Fruit fly (Drosophila melanogaster) whole organism, embryonic: ENCODE results near the gene bma.

Experiments used
- Abd-B ChIP-seq: fragments of 200-800 bp; sonication (Bioruptor generic); optimal IDR thresholded peaks from 2 replicates; lab custom pipeline; 2018; ENCODE audit warnings: missing biosample characterization, mild to moderate bottlenecking, missing genetic modification characterization, moderate library complexity
- Aef1 ChIP-seq: fragments of 200-800 bp; sonication (Bioruptor generic); IDR thresholded peaks from 3 replicates; pipeline ENCODE4 v1.3.6; 2022; ENCODE audit warnings: missing biosample characterization, missing genetic modification characterization
- Atf-2 ChIP-seq: fragments of 200-800 bp; sonication (Bioruptor generic); optimal IDR thresholded peaks from 2 replicates; lab custom pipeline; 2016; ENCODE audit warnings: missing biosample characterization, missing genetic modification characterization
- CG11085 ChIP-seq: fragments of 200-800 bp; sonication (Bioruptor generic); IDR thresholded peaks from 2 replicates; pipeline ENCODE4 v1.3.6; 2022; ENCODE audit warnings: missing biosample characterization, missing genetic modification characterization
- CG12236 ChIP-seq: fragments of 200-800 bp; sonication (Bioruptor generic); optimal IDR thresholded peaks from 2 replicates; lab custom pipeline; 2016; ENCODE audit warnings: missing biosample characterization, missing genetic modification characterization
- CG13123 ChIP-seq: fragments of 200-800 bp; sonication (Bioruptor generic); optimal IDR thresholded peaks from 2 replicates; lab custom pipeline; 2016; ENCODE audit warnings: missing biosample characterization, missing genetic modification characterization
- CG13296 ChIP-seq: fragments of 200-800 bp; sonication (Bioruptor generic); optimal IDR thresholded peaks from 3 replicates; lab custom pipeline; 2018; ENCODE audit warnings: missing biosample characterization, mild to moderate bottlenecking, missing genetic modification characterization
- CG13424 ChIP-seq: fragments of 200-800 bp; sonication (Bioruptor generic); optimal IDR thresholded peaks from 2 replicates; lab custom pipeline; 2019; ENCODE audit warnings: missing biosample characterization, mild to moderate bottlenecking, missing genetic modification characterization, moderate library complexity
- CG13624 ChIP-seq: fragments of 200-800 bp; sonication (Bioruptor generic); optimal IDR thresholded peaks from 2 replicates; lab custom pipeline; 2016; ENCODE audit warnings: missing biosample characterization, missing genetic modification characterization
- CG14441 ChIP-seq: fragments of 200-800 bp; sonication (Bioruptor generic); IDR thresholded peaks from 2 replicates; pipeline ENCODE4 v1.3.6; 2022; ENCODE audit warnings: missing biosample characterization, missing genetic modification characterization
- CG14710 ChIP-seq: fragments of 200-800 bp; sonication (Bioruptor generic); optimal IDR thresholded peaks from 3 replicates; lab custom pipeline; 2019; ENCODE audit warnings: missing biosample characterization, mild to moderate bottlenecking, missing genetic modification characterization, moderate library complexity
- CG16779 ChIP-seq: fragments of 200-800 bp; sonication (Bioruptor generic); IDR thresholded peaks from 2 replicates; pipeline ENCODE4 v1.3.6; 2022; ENCODE audit warnings: missing biosample characterization, missing genetic modification characterization
- CG17359 ChIP-seq: fragments of 200-800 bp; sonication (Bioruptor generic); optimal IDR thresholded peaks from 3 replicates; lab custom pipeline; 2018; ENCODE audit warnings: missing biosample characterization, mild to moderate bottlenecking, missing genetic modification characterization, moderate library complexity
- CG18476 ChIP-seq: fragments of 200-800 bp; sonication (Bioruptor generic); optimal IDR thresholded peaks from 2 replicates; lab custom pipeline; 2016; ENCODE audit warnings: missing biosample characterization, mild to moderate bottlenecking, missing genetic modification characterization
- CG18599 ChIP-seq: fragments of 200-800 bp; sonication (Bioruptor generic); optimal IDR thresholded peaks from 3 replicates; lab custom pipeline; 2017; ENCODE audit warnings: missing biosample characterization, missing genetic modification characterization, mild to moderate bottlenecking, moderate library complexity, missing genetic modification reagents
- CG2202 ChIP-seq: fragments of 200-800 bp; sonication (Bioruptor generic); optimal IDR thresholded peaks from 2 replicates; lab custom pipeline; 2018; ENCODE audit warnings: missing biosample characterization, mild to moderate bottlenecking, missing genetic modification characterization
- CG2678 ChIP-seq: fragments of 200-800 bp; sonication (Bioruptor generic); optimal IDR thresholded peaks from 3 replicates; lab custom pipeline; 2019; ENCODE audit warnings: missing biosample characterization, mild to moderate bottlenecking, missing genetic modification characterization, moderate library complexity
- CG2712 ChIP-seq: fragments of 200-800 bp; optimal IDR thresholded peaks from 3 replicates; lab custom pipeline; 2019; ENCODE audit warnings: missing biosample characterization, mild to moderate bottlenecking, missing genetic modification characterization, moderate library complexity
- CG30431 ChIP-seq: fragments of 200-800 bp; sonication (Bioruptor generic); optimal IDR thresholded peaks from 2 replicates; lab custom pipeline; 2017; ENCODE audit warnings: missing biosample characterization, missing genetic modification characterization
- CG3281 ChIP-seq: fragments of 200-800 bp; sonication (Bioruptor generic); optimal IDR thresholded peaks from 3 replicates; lab custom pipeline; 2017; ENCODE audit warnings: missing biosample characterization, mild to moderate bottlenecking, missing genetic modification characterization
- CG4282 ChIP-seq: fragments of 200-800 bp; sonication (Bioruptor generic); optimal IDR thresholded peaks from 2 replicates; lab custom pipeline; 2016; ENCODE audit warnings: missing biosample characterization, missing genetic modification characterization
- CG7271 ChIP-seq: fragments of 200-800 bp; sonication (Bioruptor generic); optimal IDR thresholded peaks from 2 replicates; lab custom pipeline; 2018; ENCODE audit warnings: missing biosample characterization, mild to moderate bottlenecking, missing genetic modification characterization, moderate library complexity
- CG7357 ChIP-seq: fragments of 200-800 bp; sonication (Bioruptor generic); IDR thresholded peaks from 3 replicates; pipeline ENCODE4 v1.3.6; 2022; ENCODE audit warnings: missing biosample characterization, missing genetic modification characterization
- CG7786 ChIP-seq: fragments of 200-800 bp; sonication (Bioruptor generic); optimal IDR thresholded peaks from 2 replicates; lab custom pipeline; 2016; ENCODE audit warnings: missing biosample characterization, missing genetic modification characterization
- CG7963 ChIP-seq: fragments of 200-800 bp; sonication (Bioruptor generic); IDR thresholded peaks from 3 replicates; pipeline ENCODE4 v1.3.6; 2022; ENCODE audit warnings: missing biosample characterization, missing genetic modification characterization; ENCODE audit not compliant: partially characterized antibody
- CG8924 ChIP-seq: fragments of 200-800 bp; optimal IDR thresholded peaks from 3 replicates; lab custom pipeline; 2019; ENCODE audit warnings: missing biosample characterization, mild to moderate bottlenecking, missing genetic modification characterization, moderate library complexity
- CG9797 ChIP-seq: fragments of 200-800 bp; sonication (Bioruptor generic); optimal IDR thresholded peaks from 3 replicates; lab custom pipeline; 2018; ENCODE audit warnings: missing biosample characterization, mild to moderate bottlenecking, missing genetic modification characterization
- Dek ChIP-seq: fragments of 200-800 bp; sonication (Bioruptor generic); optimal IDR thresholded peaks from 3 replicates; lab custom pipeline; 2019; ENCODE audit warnings: missing biosample characterization, mild to moderate bottlenecking, missing genetic modification characterization, moderate library complexity
- Drgx ChIP-seq: fragments of 200-800 bp; sonication (Bioruptor generic); IDR thresholded peaks from 2 replicates; pipeline ENCODE4 v1.3.6; 2022; ENCODE audit warnings: missing biosample characterization, missing genetic modification characterization
- Ets97D ChIP-seq: fragments of 200-800 bp; sonication (Bioruptor generic); optimal IDR thresholded peaks from 3 replicates; lab custom pipeline; 2016; ENCODE audit warnings: missing biosample characterization, missing genetic modification characterization
- Fer2 ChIP-seq: fragments of 200-800 bp; sonication (Bioruptor generic); optimal IDR thresholded peaks from 2 replicates; lab custom pipeline; 2018; ENCODE audit warnings: missing biosample characterization, mild to moderate bottlenecking, missing genetic modification characterization, moderate library complexity
- Hr78 ChIP-seq, 2 experiments: fragments of 200-800 bp in 1 of 2; fragments of >200 bp in 1 of 2; sonication (Bioruptor generic) in 1 of 2; optimal IDR thresholded peaks; 2 replicates each; lab custom pipeline; 2017 to 2019; ENCODE audit warnings: missing biosample characterization in 2 of 2, missing genetic modification characterization in 2 of 2, mild to moderate bottlenecking in 1 of 2, moderate library complexity in 1 of 2
- MTF-1 ChIP-seq: fragments of 200-800 bp; sonication (Bioruptor generic); optimal IDR thresholded peaks from 2 replicates; lab custom pipeline; 2018; ENCODE audit warnings: missing biosample characterization, mild to moderate bottlenecking, missing genetic modification characterization, borderline replicate concordance
- Mrtf ChIP-seq: fragments of 200-800 bp; sonication (Bioruptor generic); IDR thresholded peaks from 3 replicates; pipeline ENCODE4 v1.3.6; 2022; ENCODE audit warnings: missing biosample characterization, missing genetic modification characterization
- Neu2 ChIP-seq: fragments of 200-800 bp; sonication (Bioruptor generic); optimal IDR thresholded peaks from 3 replicates; lab custom pipeline; 2016; ENCODE audit warnings: missing biosample characterization, missing genetic modification characterization, borderline replicate concordance
- Six4 ChIP-seq: fragments of 200-800 bp; sonication (Bioruptor generic); optimal IDR thresholded peaks from 2 replicates; lab custom pipeline; 2016; ENCODE audit warnings: missing biosample characterization, missing genetic modification characterization
- Tbp ChIP-seq: fragments of >200 bp; optimal IDR thresholded peaks from 2 replicates; lab custom pipeline; 2018; ENCODE audit warnings: missing biosample characterization, missing genetic modification characterization
- ara ChIP-seq: fragments of 200-800 bp; sonication (Bioruptor generic); IDR thresholded peaks from 2 replicates; pipeline ENCODE4 v1.3.6; 2022; ENCODE audit warnings: missing biosample characterization, missing genetic modification characterization
- dmrt99B ChIP-seq: fragments of 200-800 bp; sonication (Bioruptor generic); optimal IDR thresholded peaks from 2 replicates; lab custom pipeline; 2018; ENCODE audit warnings: missing biosample characterization, mild to moderate bottlenecking, missing genetic modification characterization, moderate library complexity
- dpn ChIP-seq, 2 experiments: fragments of 200-800 bp; sonication (Bioruptor generic); optimal IDR thresholded peaks; 3 replicates each; lab custom pipeline; 2016; ENCODE audit warnings: missing biosample characterization in 2 of 2, missing genetic modification characterization in 2 of 2
- esg ChIP-seq: fragments of 200-800 bp; sonication (Bioruptor generic); conservative IDR thresholded peaks from 2 replicates; pipeline ENCODE4 v1.3.6; 2022; ENCODE audit warnings: missing biosample characterization, missing genetic modification characterization
- fu2 ChIP-seq: fragments of 200-800 bp; sonication (Bioruptor generic); optimal IDR thresholded peaks from 2 replicates; lab custom pipeline; 2016; ENCODE audit warnings: missing biosample characterization, missing genetic modification characterization
- gem ChIP-seq: fragments of 200-800 bp; sonication (Bioruptor generic); optimal IDR thresholded peaks from 2 replicates; lab custom pipeline; 2019; ENCODE audit warnings: missing biosample characterization, mild to moderate bottlenecking, missing genetic modification characterization, moderate library complexity
- gfzf ChIP-seq: fragments of 200-800 bp; sonication (Bioruptor generic); optimal IDR thresholded peaks from 2 replicates; lab custom pipeline; 2016; ENCODE audit warnings: missing biosample characterization, mild to moderate bottlenecking, missing genetic modification characterization, moderate library complexity
- insv ChIP-seq, 2 experiments: fragments of 200-800 bp; sonication (Bioruptor generic); optimal IDR thresholded peaks; 3 replicates each; lab custom pipeline; 2016 to 2018; ENCODE audit warnings: missing biosample characterization in 2 of 2, missing genetic modification characterization in 2 of 2
- lilli ChIP-seq: fragments of 200-800 bp; sonication (Bioruptor generic); optimal IDR thresholded peaks from 3 replicates; lab custom pipeline; 2016; ENCODE audit warnings: missing biosample characterization, missing genetic modification characterization
- maf-S ChIP-seq: fragments of 200-800 bp; sonication (Bioruptor generic); optimal IDR thresholded peaks from 2 replicates; lab custom pipeline; 2016; ENCODE audit warnings: missing biosample characterization, missing genetic modification characterization
- sima ChIP-seq: fragments of 200-800 bp; sonication (Bioruptor generic); optimal IDR thresholded peaks from 2 replicates; lab custom pipeline; 2016; ENCODE audit warnings: missing biosample characterization, missing genetic modification characterization
- stwl ChIP-seq: fragments of 200-800 bp; sonication (Bioruptor generic); optimal IDR thresholded peaks from 3 replicates; lab custom pipeline; 2018; ENCODE audit warnings: missing biosample characterization, mild to moderate bottlenecking, missing genetic modification characterization, moderate library complexity

Gene bma

DNA sequence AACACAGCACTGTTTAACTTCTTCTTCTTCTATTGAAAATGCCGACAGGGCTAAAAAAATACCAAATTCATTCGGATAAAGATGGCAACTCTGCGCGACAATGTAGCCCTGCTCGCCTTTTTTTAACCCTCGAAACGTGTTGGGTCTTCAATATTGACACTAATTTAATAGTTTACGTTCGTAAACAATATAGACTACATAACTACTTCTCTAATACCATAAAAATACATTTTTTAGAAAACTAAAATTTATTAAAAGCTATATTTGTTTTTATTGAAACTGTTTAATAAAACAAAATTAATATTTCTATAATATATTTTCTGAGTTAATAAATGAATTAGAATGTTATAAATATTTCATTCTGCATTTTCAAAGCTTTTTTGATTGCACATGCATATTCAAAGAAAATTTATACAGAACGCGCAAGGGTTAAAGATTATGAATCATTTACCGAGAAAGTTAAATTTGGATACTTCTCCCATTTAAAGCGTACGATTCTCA lies 19.2 kb upstream of the bma start, which contains the start of the genes Taf2 and CalpB (continued):
- TF ChIP-seq gem (tag; lab: Kevin White, UChicago) (peak; percentile 96), esg (GFP tag; lab: Robert Waterston, UW) (peak; percentile 59), Tbp (GFP tag; lab: Kevin White, UChicago) (no peak), CG7357 (GFP tag; lab: Robert Waterston, UW) (peak; percentile 59; the same call in 2 of the 3 replicates), Ets97D (GFP tag; lab: Kevin White, UChicago) (peak; percentile 31), CG13424 (tag; lab: Kevin White, UChicago) (peak; percentile 90), Abd-B (GFP tag; lab: Kevin White, UChicago) (peak; percentile 88), Atf-2 (GFP tag; lab: Kevin White, UChicago) (no peak), CG17359 (tag; lab: Kevin White, UChicago) (peak; percentile 87), gfzf (GFP tag; lab: Kevin White, UChicago) (peak; percentile 52), stwl (tag; lab: Kevin White, UChicago) (peak; percentile 77), Drgx (GFP tag; lab: Robert Waterston, UW) (peak; percentile 84), ara (GFP tag; lab: Robert Waterston, UW) (peak; percentile 24; the same call in 1 of the 2 replicates), Aef1 (peak; percentile 76), Six4 (GFP tag; lab: Kevin White, UChicago) (peak; percentile 79), CG13296 (peak; percentile 90), CG13624 (GFP tag; lab: Kevin White, UChicago) (peak; percentile 23), CG9797 (GFP tag; lab: Kevin White, UChicago) (peak; percentile 37), fu2 (GFP tag; lab: Kevin White, UChicago) (peak; percentile 56), CG12236 (no peak), CG16779 (GFP tag; lab: Robert Waterston, UW) (0 out of 2 replicates have a peak, but pooled peaks have one; percentile 21), sima (GFP tag; lab: Kevin White, UChicago) (no peak), Mrtf (GFP tag; lab: Robert Waterston, UW) (peak; percentile 51; the same call in 1 of the 3 replicates), MTF-1 (GFP tag; lab: Kevin White, UChicago) (no peak), CG2678 (tag; lab: Kevin White, UChicago) (peak; percentile 96), CG18476 (GFP tag; lab: Kevin White, UChicago) (peak; percentile 46), CG3281 (GFP tag; lab: Kevin White, UChicago) (peak; percentile 89), CG13123 (GFP tag; lab: Kevin White, UChicago) (peak; percentile 42), CG2202 (peak; percentile 52), Fer2 (peak; percentile 84), CG14441 (GFP tag; lab: Robert Waterston, UW) (peak; percentile 59; the same call in 1 of the 2 replicates), lilli (GFP tag; lab: Kevin White, UChicago) (peak; percentile 73), Dek (tag; lab: Kevin White, UChicago) (peak; percentile 90), CG7786 (GFP tag; lab: Kevin White, UChicago) (peak; percentile 63), maf-S (GFP tag; lab: Kevin White, UChicago) (no peak), CG7963 (GFP tag; lab: Robert Waterston, UW) (no peak), CG4282 (GFP tag; lab: Kevin White, UChicago) (peak; percentile 7), dmrt99B (tag; lab: Kevin White, UChicago) (peak; percentile 92), CG30431 (GFP tag; lab: Kevin White, UChicago) (peak; percentile 50), insv (GFP tag; optimal IDR thresholded peaks at IDR 0.05; lab: Kevin White, UChicago) (peak in 1 of 2 experiments; percentile 4), CG2712 (peak; percentile 94), dpn (GFP tag; optimal IDR thresholded peaks at IDR 0.05; lab: Kevin White, UChicago) (peak; percentile 46 to 82), CG7271 (tag; lab: Kevin White, UChicago) (peak; percentile 80), CG14710 (tag; lab: Kevin White, UChicago) (peak; percentile 97), Hr78 (GFP tag; optimal IDR thresholded peaks at IDR 0.05; lab: Kevin White, UChicago) (peak in 1 of 2 experiments; percentile 65), CG8924 (tag; lab: Kevin White, UChicago) (peak; percentile 96), CG18599 (GFP tag; lab: Kevin White, UChicago) (peak; percentile 87), CG11085 (GFP tag; lab: Robert Waterston, UW) (peak; percentile 68), Neu2 (GFP tag; lab: Kevin White, UChicago) (no peak)
